Fruit fly (Drosophila melanogaster): ENCODE measurements around the gene CG3610.

The CG3610 gene

dm6 chr3R:14852610-14853009 lies 7.8 kb downstream of the CG3610 start:
- TF ChIP-seq Ets98B (GFP tag; IDR thresholded peaks at IDR 0.05) = no peak
- TF ChIP-seq Pif1B (GFP tag; optimal IDR thresholded peaks at IDR 0.05) = no peak
- peak; percentile 75 for TF ChIP-seq EcR (GFP tag; optimal IDR thresholded peaks at IDR 0.05)
- no peak for TF ChIP-seq CG10348 (GFP tag; IDR thresholded peaks at IDR 0.05)
- TF ChIP-seq CG14655 (GFP tag; optimal IDR thresholded peaks at IDR 0.05) = no peak
- TF ChIP-seq CG32121 (GFP tag; IDR thresholded peaks at IDR 0.05) = no peak
- TF ChIP-seq CG15710 (tag; optimal IDR thresholded peaks at IDR 0.05) = peak; percentile 21
- TF ChIP-seq CG4496 (GFP tag; IDR thresholded peaks at IDR 0.05) = no peak
- no peak for TF ChIP-seq CG9948 (tag; optimal IDR thresholded peaks at IDR 0.05)
- no peak for TF ChIP-seq CG8301 (tag; optimal IDR thresholded peaks at IDR 0.05)
- no peak for TF ChIP-seq fd96Ca (GFP tag; IDR thresholded peaks at IDR 0.05)
- TF ChIP-seq CG34367 (tag; optimal IDR thresholded peaks at IDR 0.05) = no peak
- peak; percentile 2 for TF ChIP-seq CG8159 (tag; optimal IDR thresholded peaks at IDR 0.05)
- TF ChIP-seq gl (tag; optimal IDR thresholded peaks at IDR 0.05) = no peak
- no peak for TF ChIP-seq CG12605 (GFP tag; IDR thresholded peaks at IDR 0.05)
- no peak for TF ChIP-seq Snoo (tag; optimal IDR thresholded peaks at IDR 0.05)
- TF ChIP-seq CG17806 (tag; optimal IDR thresholded peaks at IDR 0.05) = no peak
- peak; percentile 53 for TF ChIP-seq CG13204 (GFP tag; optimal IDR thresholded peaks at IDR 0.05)
- TF ChIP-seq Pif1A (GFP tag; optimal IDR thresholded peaks at IDR 0.05) = no peak

- TF ChIP-seq CG9948 (tag; optimal IDR thresholded peaks at IDR 0.05) (no peak), CG34367 (tag; optimal IDR thresholded peaks at IDR 0.05) (peak; percentile 18), D1 (tag; optimal IDR thresholded peaks at IDR 0.05) (no peak), CG32121 (GFP tag; IDR thresholded peaks at IDR 0.05) (peak; percentile 53), rn (GFP tag; IDR thresholded peaks at IDR 0.05) (no peak), CG14655 (GFP tag; optimal IDR thresholded peaks at IDR 0.05) (peak; percentile 35), Ets98B (GFP tag; IDR thresholded peaks at IDR 0.05) (peak; percentile 74), CG4496 (GFP tag; IDR thresholded peaks at IDR 0.05) (peak; percentile 86), Snoo (tag; optimal IDR thresholded peaks at IDR 0.05) (peak; percentile 51), CG15710 (tag; optimal IDR thresholded peaks at IDR 0.05) (no peak), Pif1B (GFP tag; optimal IDR thresholded peaks at IDR 0.05) (peak; percentile 76), gl (tag; optimal IDR thresholded peaks at IDR 0.05) (peak; percentile 61), CG12605 (GFP tag; IDR thresholded peaks at IDR 0.05) (peak; percentile 54), CG17806 (tag; optimal IDR thresholded peaks at IDR 0.05) (peak; percentile 0), CG13204 (GFP tag; optimal IDR thresholded peaks at IDR 0.05) (peak; percentile 59), CG8159 (tag; optimal IDR thresholded peaks at IDR 0.05) (no peak), Pif1A (GFP tag; optimal IDR thresholded peaks at IDR 0.05) (peak; percentile 77), EcR (GFP tag; optimal IDR thresholded peaks at IDR 0.05) (peak; percentile 52), CG8301 (tag; optimal IDR thresholded peaks at IDR 0.05) (peak; percentile 46), CG10348 (GFP tag; IDR thresholded peaks at IDR 0.05) (no peak), fd96Ca (GFP tag; IDR thresholded peaks at IDR 0.05) (no peak)
These were observed 8.9 kb downstream of the CG3610 start for dm6 chr3R:14853767-14854191.

- TF ChIP-seq fd96Ca (GFP tag; IDR thresholded peaks at IDR 0.05) (no peak), Pif1A (GFP tag; optimal IDR thresholded peaks at IDR 0.05) (no peak)
These were observed 20.0 kb downstream of the CG3610 start for dm6 chr3R:14864819-14865218.

DNA sequence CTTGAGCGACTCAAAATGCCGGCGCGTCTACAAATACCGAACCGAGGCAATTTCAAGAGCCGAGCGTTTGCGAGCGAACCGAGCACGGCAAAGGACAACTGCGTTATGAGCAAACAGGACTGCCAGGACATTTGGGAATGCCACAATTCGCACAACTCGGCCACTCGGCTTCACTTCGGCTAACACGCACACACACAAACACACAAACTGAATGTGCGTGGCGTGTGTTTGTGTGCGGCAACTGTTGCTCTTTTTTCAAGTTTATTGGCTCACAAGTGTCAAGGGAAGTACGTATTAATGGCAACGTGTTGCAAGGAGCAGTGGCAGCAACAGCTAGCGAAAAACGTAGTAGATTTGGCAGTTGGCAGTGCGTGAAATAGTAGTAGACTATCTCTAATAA lies 28.5 kb downstream of the CG3610 start:
- TF ChIP-seq CG34367 (tag; optimal IDR thresholded peaks at IDR 0.05) (no peak), CG12605 (GFP tag; IDR thresholded peaks at IDR 0.05) (peak; percentile 37; the same call in 1 of the 2 replicates)

- no peak for TF ChIP-seq Ets98B (GFP tag; IDR thresholded peaks at IDR 0.05)
- TF ChIP-seq CG13204 (GFP tag; optimal IDR thresholded peaks at IDR 0.05) = no peak
- TF ChIP-seq CG8159 (tag; optimal IDR thresholded peaks at IDR 0.05) = no peak
- no peak for TF ChIP-seq Pif1B (GFP tag; optimal IDR thresholded peaks at IDR 0.05)
- TF ChIP-seq CG14655 (GFP tag; optimal IDR thresholded peaks at IDR 0.05) = no peak
- no peak for TF ChIP-seq fd96Ca (GFP tag; IDR thresholded peaks at IDR 0.05)
These were observed 30.6 kb downstream of the CG3610 start, which contains the start of gene btsz for dm6 chr3R:14875274-14875964. btsz (minus strand) TSS chr3R:14875488.

DNA sequence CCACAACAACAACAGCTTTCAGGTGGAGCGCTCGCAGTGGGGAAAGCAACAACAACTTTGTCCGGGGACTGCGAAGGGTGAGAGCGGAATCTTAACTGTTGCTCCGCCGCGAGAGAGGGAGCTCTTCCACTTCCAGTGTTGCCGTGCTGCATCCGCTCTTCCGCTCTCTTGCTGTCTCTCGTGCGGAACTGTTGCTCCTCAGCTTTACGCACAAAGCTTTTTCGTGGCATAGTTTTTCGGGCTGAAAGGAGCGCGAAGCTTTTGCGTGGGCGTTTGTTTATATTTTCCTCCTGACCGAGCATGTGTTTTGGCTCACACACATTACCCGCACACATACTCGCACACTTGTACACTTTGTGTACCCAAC lies 31.1 kb downstream of the CG3610 start:
- TF ChIP-seq CG8301 (tag; optimal IDR thresholded peaks at IDR 0.05) (no peak), CG12605 (GFP tag; IDR thresholded peaks at IDR 0.05) (peak; percentile 60; the same call in 1 of the 2 replicates), CG10348 (GFP tag; IDR thresholded peaks at IDR 0.05) (no peak)

DNA sequence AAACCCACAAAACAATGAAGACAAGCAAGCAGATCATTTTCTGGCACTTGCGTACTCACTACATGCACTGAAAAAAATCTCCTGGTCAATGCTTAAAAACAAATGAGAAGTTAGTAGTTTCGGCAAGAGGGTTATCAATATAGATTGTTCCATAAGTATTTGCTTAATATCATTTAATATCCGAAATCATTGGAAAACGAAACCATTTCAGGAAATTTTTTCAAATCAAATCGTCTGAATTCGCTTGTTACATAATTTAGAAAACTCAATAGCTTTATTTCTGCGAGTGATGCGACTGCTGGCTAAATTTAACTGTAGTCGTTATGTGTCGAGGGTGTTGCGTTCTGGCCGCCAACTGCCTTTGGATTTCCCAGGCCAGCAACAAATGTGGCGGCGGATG lies 33.3 kb downstream of the CG3610 start:
- no peak for TF ChIP-seq CG8159 (tag; optimal IDR thresholded peaks at IDR 0.05)
- TF ChIP-seq CG14655 (GFP tag; optimal IDR thresholded peaks at IDR 0.05) = no peak
- TF ChIP-seq D1 (tag; optimal IDR thresholded peaks at IDR 0.05) = no peak
- no peak for TF ChIP-seq CG10348 (GFP tag; IDR thresholded peaks at IDR 0.05)
- no peak for TF ChIP-seq Pif1B (GFP tag; optimal IDR thresholded peaks at IDR 0.05)
- no peak for TF ChIP-seq Ets98B (GFP tag; IDR thresholded peaks at IDR 0.05)
- no peak for TF ChIP-seq CG34367 (tag; optimal IDR thresholded peaks at IDR 0.05)
- no peak for TF ChIP-seq Pif1A (GFP tag; optimal IDR thresholded peaks at IDR 0.05)
- no peak for TF ChIP-seq CG4496 (GFP tag; IDR thresholded peaks at IDR 0.05)
- TF ChIP-seq Snoo (tag; optimal IDR thresholded peaks at IDR 0.05) = no peak
- no peak for TF ChIP-seq CG15710 (tag; optimal IDR thresholded peaks at IDR 0.05)
- TF ChIP-seq EcR (GFP tag; optimal IDR thresholded peaks at IDR 0.05) = no peak
- TF ChIP-seq CG32121 (GFP tag; IDR thresholded peaks at IDR 0.05) = no peak
- no peak for TF ChIP-seq CG8301 (tag; optimal IDR thresholded peaks at IDR 0.05)
- TF ChIP-seq CG13204 (GFP tag; optimal IDR thresholded peaks at IDR 0.05) = no peak
- TF ChIP-seq gl (tag; optimal IDR thresholded peaks at IDR 0.05) = no peak
- TF ChIP-seq CG9948 (tag; optimal IDR thresholded peaks at IDR 0.05) = no peak
- no peak for TF ChIP-seq fd96Ca (GFP tag; IDR thresholded peaks at IDR 0.05)
- TF ChIP-seq CG12605 (GFP tag; IDR thresholded peaks at IDR 0.05) = no peak
